Worm (Caenorhabditis elegans) whole organism, mixed stage, embryonic: ENCODE data around the gene F28C6.5.

Source experiments
- bed-3 ChIP-seq: fragments of 200-800 bp; sonication (Bioruptor generic); optimal IDR thresholded peaks from 3 replicates; lab custom pipeline; 2018; ENCODE audit warnings: mild to moderate bottlenecking, missing genetic modification characterization, moderate library complexity, missing compliant biosample characterization
- blmp-1 ChIP-seq: fragments of 150-350 bp; optimal IDR thresholded peaks from 2 replicates; lab custom pipeline; 2014; ENCODE audit warnings: missing biosample characterization, missing genetic modification characterization
- ceh-39 ChIP-seq: fragments of 150-350 bp; optimal IDR thresholded peaks from 2 replicates; lab custom pipeline; 2014; ENCODE audit warnings: missing biosample characterization, missing genetic modification characterization
- ceh-43 ChIP-seq: fragments of 200-800 bp; sonication (Bioruptor generic); optimal IDR thresholded peaks from 2 replicates; lab custom pipeline; 2018; ENCODE audit warnings: mild to moderate bottlenecking, missing genetic modification characterization, moderate library complexity, missing compliant biosample characterization
- ceh-83 ChIP-seq: fragments of 200-800 bp; sonication (Bioruptor generic); optimal IDR thresholded peaks from 2 replicates; lab custom pipeline; 2018; ENCODE audit warnings: mild to moderate bottlenecking, missing genetic modification characterization, missing compliant biosample characterization
- ces-1 ChIP-seq: fragments of 150-350 bp; optimal IDR thresholded peaks from 2 replicates; lab custom pipeline; 2014; ENCODE audit warnings: missing biosample characterization, missing genetic modification reagents, missing genetic modification characterization
- cnd-1 ChIP-seq: fragments of 200-800 bp; sonication (Bioruptor generic); optimal IDR thresholded peaks from 2 replicates; lab custom pipeline; 2018; ENCODE audit warnings: mild to moderate bottlenecking, missing genetic modification characterization, missing compliant biosample characterization
- drap-1 ChIP-seq: fragments of 200-800 bp; sonication (Bioruptor generic); optimal IDR thresholded peaks from 3 replicates; lab custom pipeline; 2018; ENCODE audit warnings: mild to moderate bottlenecking, missing genetic modification characterization, missing compliant biosample characterization
- elt-1 ChIP-seq: sonication (generic microtip); optimal IDR thresholded peaks from 2 replicates; lab custom pipeline; 2017; ENCODE audit warnings: missing genetic modification characterization, mild to moderate bottlenecking, missing compliant biosample characterization, antibody characterized with exemption, moderate library complexity, borderline replicate concordance; ENCODE audit not compliant: insufficient read depth
- flh-1 ChIP-seq: fragments of 200-800 bp; sonication (Bioruptor generic); optimal IDR thresholded peaks from 2 replicates; lab custom pipeline; 2018; ENCODE audit warnings: mild to moderate bottlenecking, missing genetic modification characterization, moderate library complexity, missing compliant biosample characterization
- ham-2 ChIP-seq: fragments of 200-800 bp; sonication (Bioruptor generic); optimal IDR thresholded peaks from 2 replicates; lab custom pipeline; 2018; ENCODE audit warnings: mild to moderate bottlenecking, missing genetic modification characterization, missing compliant biosample characterization
- hlh-1 ChIP-seq: fragments of 150-350 bp; optimal IDR thresholded peaks from 2 replicates; lab custom pipeline; 2014; ENCODE audit warnings: missing biosample characterization, missing genetic modification reagents, missing genetic modification characterization
- lsy-2 ChIP-seq: fragments of 150-350 bp; optimal IDR thresholded peaks from 2 replicates; lab custom pipeline; 2014; ENCODE audit warnings: missing biosample characterization, missing genetic modification characterization
- mab-5 ChIP-seq: fragments of 150-350 bp; optimal IDR thresholded peaks from 2 replicates; lab custom pipeline; 2014; ENCODE audit warnings: missing biosample characterization, missing genetic modification characterization
- nhr-12 ChIP-seq: fragments of 150-350 bp; optimal IDR thresholded peaks from 2 replicates; lab custom pipeline; 2014; ENCODE audit warnings: missing biosample characterization, missing genetic modification characterization
- nhr-2 ChIP-seq: fragments of 150-350 bp; optimal IDR thresholded peaks from 2 replicates; lab custom pipeline; 2014; ENCODE audit warnings: missing biosample characterization, missing genetic modification characterization
- nhr-237 ChIP-seq: fragments of 150-350 bp; optimal IDR thresholded peaks from 2 replicates; lab custom pipeline; 2014; ENCODE audit warnings: missing biosample characterization, missing genetic modification characterization
- nhr-28 ChIP-seq: fragments of 150-350 bp; optimal IDR thresholded peaks from 2 replicates; lab custom pipeline; 2014; ENCODE audit warnings: missing biosample characterization, missing genetic modification characterization
- nhr-76 ChIP-seq: sonication (generic microtip); optimal IDR thresholded peaks from 2 replicates; lab custom pipeline; 2017; ENCODE audit warnings: missing biosample characterization, missing genetic modification characterization
- sem-2 ChIP-seq: fragments of 200-800 bp; sonication (Bioruptor generic); optimal IDR thresholded peaks from 2 replicates; lab custom pipeline; 2018; ENCODE audit warnings: mild to moderate bottlenecking, missing genetic modification characterization, missing compliant biosample characterization
- snpc-4 ChIP-seq: fragments of 150-350 bp; optimal IDR thresholded peaks from 2 replicates; lab custom pipeline; 2014; ENCODE audit warnings: missing biosample characterization, missing genetic modification characterization
- sptf-1 ChIP-seq: sonication (generic microtip); optimal IDR thresholded peaks from 2 replicates; lab custom pipeline; 2017; ENCODE audit warnings: mild to moderate bottlenecking, missing genetic modification characterization, moderate library complexity, missing compliant biosample characterization
- tbx-8 ChIP-seq: fragments of 200-800 bp; sonication (Bioruptor generic); optimal IDR thresholded peaks from 2 replicates; lab custom pipeline; 2018; ENCODE audit warnings: mild to moderate bottlenecking, missing genetic modification characterization, moderate library complexity, missing compliant biosample characterization
- zip-8 ChIP-seq: fragments of 150-350 bp; optimal IDR thresholded peaks from 2 replicates; lab custom pipeline; 2014; ENCODE audit warnings: missing biosample characterization, missing genetic modification characterization
- ztf-11 ChIP-seq: fragments of 150-350 bp; optimal IDR thresholded peaks from 2 replicates; lab custom pipeline; 2014; ENCODE audit warnings: missing biosample characterization, missing genetic modification characterization

F28C6.5 gene

ce11 chrII:8587660-8588230, 11.6 kb upstream of the F28C6.5 start:
- TF ChIP-seq elt-1 (tag; lab: Kevin White, UChicago) (peak; percentile 43), mab-5 (no peak), ces-1 (GFP tag; lab: Kevin White, UChicago) (peak; percentile 99)
- TF ChIP-seq, all 35 proteins: peak for 2

- TF ChIP-seq snpc-4 (tag; lab: Kevin White, UChicago), result no peak
- no peak for TF ChIP-seq lsy-2 (tag; lab: Kevin White, UChicago)
- TF ChIP-seq ceh-39 (tag; lab: Kevin White, UChicago), result no peak
- TF ChIP-seq cnd-1 (tag; lab: Kevin White, UChicago), result no peak
- peak; percentile 93 for TF ChIP-seq ces-1 (GFP tag; lab: Kevin White, UChicago)
These were observed 10.9 kb upstream of the F28C6.5 start for ce11 chrII:8588442-8588841.

- TF ChIP-seq ceh-43, result no peak
- no peak for TF ChIP-seq drap-1 (GFP tag; lab: Kevin White, UChicago)
- TF ChIP-seq cnd-1 (tag; lab: Kevin White, UChicago), result no peak
- no peak for TF ChIP-seq ztf-11 (tag; lab: Kevin White, UChicago)
- no peak for TF ChIP-seq bed-3 (GFP tag; lab: Kevin White, UChicago)
- TF ChIP-seq ces-1 (GFP tag; lab: Kevin White, UChicago), result peak; percentile 100
- no peak for TF ChIP-seq ceh-39 (tag; lab: Kevin White, UChicago)
These were observed 10.1 kb upstream of the F28C6.5 start for ce11 chrII:8589227-8589626.

- TF ChIP-seq bed-3 (GFP tag; lab: Kevin White, UChicago) (no peak), sem-2 (no peak)
These were observed 8.6 kb upstream of the F28C6.5 start, which contains the start of gene aptf-4 for ce11 chrII:8590684-8591083. TSS of gene aptf-4 (plus strand) at chrII:8590984.

DNA sequence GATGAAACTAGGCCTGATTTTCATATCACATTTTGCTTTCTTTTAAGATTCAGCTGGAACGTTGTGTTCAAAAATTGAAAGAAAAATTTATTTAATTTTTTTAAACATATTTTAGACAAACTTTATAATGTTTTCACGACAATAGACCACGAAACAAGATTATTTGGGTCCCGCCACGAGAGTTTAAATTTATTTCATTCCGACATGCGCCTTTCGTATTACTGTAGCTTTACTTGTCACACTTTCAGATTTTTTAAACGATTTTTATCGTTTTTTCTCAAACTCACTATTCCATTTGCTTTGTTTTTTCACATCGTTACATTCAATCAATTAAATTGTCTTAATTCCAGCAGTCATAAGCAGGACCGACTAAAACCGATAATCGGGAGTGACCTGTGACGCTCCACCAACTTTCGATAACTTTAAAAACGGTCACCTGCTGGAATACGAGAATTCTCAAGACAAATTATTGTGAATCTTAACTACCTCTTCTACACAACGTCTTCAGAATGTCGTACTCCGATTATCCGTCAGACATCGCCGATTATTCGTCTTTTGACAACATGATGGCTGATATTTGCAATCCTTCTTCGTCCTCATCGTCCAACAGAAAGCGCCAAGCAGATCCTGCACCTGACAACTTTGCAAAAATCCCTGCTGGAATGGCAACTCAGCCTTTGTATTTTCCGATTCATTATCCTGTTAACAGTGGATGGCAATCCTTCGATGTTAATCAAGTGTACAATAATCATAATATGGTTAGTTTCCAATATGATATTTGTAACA, 5.3 kb upstream of the F28C6.5 start, which contains the start of gene aptf-3:
Gene aptf-3, plus strand, starts transcription at position 351 of the 786 bp plus-strand sequence.
- TF ChIP-seq hlh-1 (tag; lab: Kevin White, UChicago) (no peak), nhr-28 (tag; lab: Kevin White, UChicago) (no peak), blmp-1 (tag; lab: Kevin White, UChicago) (no peak), ces-1 (GFP tag; lab: Kevin White, UChicago) (no peak), cnd-1 (tag; lab: Kevin White, UChicago) (no peak), nhr-76 (tag; lab: Kevin White, UChicago) (no peak), nhr-237 (no peak)

DNA sequence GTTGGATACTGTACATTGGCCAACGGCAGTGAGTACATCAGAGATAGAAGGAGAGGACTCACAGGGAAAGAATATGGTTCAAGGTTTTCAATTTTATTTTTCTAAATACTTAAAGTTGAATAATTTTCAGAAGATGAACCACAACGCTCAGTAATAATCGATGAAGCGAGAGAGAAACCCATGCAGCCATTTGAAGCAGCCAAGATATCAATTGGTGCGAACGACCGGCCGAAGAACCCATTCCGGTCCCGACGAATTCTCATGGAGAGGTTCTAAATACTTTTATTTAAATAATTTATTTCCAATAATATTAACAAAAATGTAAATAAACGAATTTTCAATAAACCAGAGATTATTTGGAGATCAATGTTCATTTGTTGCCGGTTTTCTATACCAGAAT, 851 bp downstream of the F28C6.5 start, which contains the start of gene pigg-1:
Gene pigg-1, minus strand, starts transcription at position 101 of the 400 bp plus-strand sequence.
- TF ChIP-seq ceh-83 (GFP tag; lab: Kevin White, UChicago) (no peak), hlh-1 (tag; lab: Kevin White, UChicago) (no peak), drap-1 (GFP tag; lab: Kevin White, UChicago) (no peak), bed-3 (GFP tag; lab: Kevin White, UChicago) (no peak), flh-1 (GFP tag; lab: Kevin White, UChicago) (no peak), nhr-12 (tag; lab: Kevin White, UChicago) (no peak), ces-1 (GFP tag; lab: Kevin White, UChicago) (no peak), zip-8 (tag; lab: Kevin White, UChicago) (no peak), nhr-2 (tag; lab: Kevin White, UChicago) (no peak), cnd-1 (tag; lab: Kevin White, UChicago) (no peak), tbx-8 (GFP tag; lab: Kevin White, UChicago) (no peak), ham-2 (GFP tag; lab: Kevin White, UChicago) (no peak), sptf-1 (tag; lab: Kevin White, UChicago) (no peak), ceh-39 (tag; lab: Kevin White, UChicago) (no peak)
